Fruit fly (Drosophila melanogaster) whole organism, embryonic: ENCODE results near the gene Usp5.

ENCODE experiments used
- BtbVII ChIP-seq: fragments of 200-800 bp; sonication (Bioruptor generic); optimal IDR thresholded peaks from 3 replicates; lab custom pipeline; 2017; ENCODE audit warnings: missing biosample characterization, mild to moderate bottlenecking, missing genetic modification characterization
- C15 ChIP-seq: fragments of 200-800 bp; sonication (Bioruptor generic); IDR thresholded peaks from 3 replicates; pipeline ENCODE4 v1.3.6; 2022; ENCODE audit warnings: missing biosample characterization, missing genetic modification characterization
- CG11093 ChIP-seq: fragments of 200-800 bp; sonication (Bioruptor generic); IDR thresholded peaks from 3 replicates; pipeline ENCODE4 v1.3.6; 2022; ENCODE audit warnings: missing biosample characterization, missing genetic modification characterization
- CG11695 ChIP-seq: fragments of 200-800 bp; sonication (Bioruptor generic); IDR thresholded peaks from 3 replicates; pipeline ENCODE4 v1.3.6; 2022; ENCODE audit warnings: missing biosample characterization, missing genetic modification characterization
- CG11723 ChIP-seq: fragments of 200-800 bp; sonication (Bioruptor generic); optimal IDR thresholded peaks from 2 replicates; lab custom pipeline; 2017; ENCODE audit warnings: missing biosample characterization, mild to moderate bottlenecking, missing genetic modification characterization
- CG15269 ChIP-seq: fragments of 200-800 bp; sonication (Bioruptor generic); optimal IDR thresholded peaks from 2 replicates; lab custom pipeline; 2018; ENCODE audit warnings: missing biosample characterization, mild to moderate bottlenecking, missing genetic modification characterization, moderate library complexity
- CG18011 ChIP-seq: fragments of 200-800 bp; sonication (Bioruptor generic); optimal IDR thresholded peaks from 2 replicates; lab custom pipeline; 2017; ENCODE audit warnings: missing biosample characterization, missing genetic modification characterization, mild to moderate bottlenecking, moderate library complexity, missing genotype
- CG30403 ChIP-seq: fragments of 200-800 bp; sonication (Bioruptor generic); optimal IDR thresholded peaks from 3 replicates; lab custom pipeline; 2016; ENCODE audit warnings: missing biosample characterization, missing genetic modification characterization
- CG30431 ChIP-seq: fragments of 200-800 bp; sonication (Bioruptor generic); optimal IDR thresholded peaks from 2 replicates; lab custom pipeline; 2017; ENCODE audit warnings: missing biosample characterization, missing genetic modification characterization
- CG31365 ChIP-seq: fragments of 200-800 bp; sonication (Bioruptor generic); optimal IDR thresholded peaks from 2 replicates; lab custom pipeline; 2018; ENCODE audit warnings: missing biosample characterization, mild to moderate bottlenecking, missing genetic modification characterization
- CG4328 ChIP-seq: fragments of 200-800 bp; sonication (Bioruptor generic); optimal IDR thresholded peaks from 3 replicates; lab custom pipeline; 2017; ENCODE audit warnings: missing biosample characterization, missing genetic modification reagents, missing genetic modification characterization
- CG4854 ChIP-seq: fragments of 200-800 bp; sonication (Bioruptor generic); optimal IDR thresholded peaks from 2 replicates; lab custom pipeline; 2016; ENCODE audit warnings: missing biosample characterization, missing genetic modification characterization, inconsistent platforms
- CG6272 ChIP-seq: fragments of 200-800 bp; sonication (Bioruptor generic); IDR thresholded peaks from 2 replicates; pipeline ENCODE4 v1.3.6; 2022; ENCODE audit warnings: missing biosample characterization, missing genetic modification characterization
- CG6689 ChIP-seq: fragments of 200-800 bp; sonication (Bioruptor generic); IDR thresholded peaks from 2 replicates; pipeline ENCODE4 v1.3.6; 2022; ENCODE audit warnings: missing biosample characterization, missing genetic modification characterization
- CG7839 ChIP-seq: fragments of 200-800 bp; sonication (Bioruptor generic); optimal IDR thresholded peaks from 3 replicates; lab custom pipeline; 2018; ENCODE audit warnings: missing biosample characterization, mild to moderate bottlenecking, missing genetic modification characterization, moderate library complexity
- CHES-1-like ChIP-seq: fragments of 200-800 bp; sonication (Bioruptor generic); optimal IDR thresholded peaks from 2 replicates; lab custom pipeline; 2016; ENCODE audit warnings: missing biosample characterization, missing genetic modification characterization
- Dbx ChIP-seq: fragments of 200-800 bp; sonication (Bioruptor generic); IDR thresholded peaks from 3 replicates; pipeline ENCODE4 v1.3.6; 2022; ENCODE audit warnings: missing biosample characterization, missing genetic modification characterization
- Dfd ChIP-seq, 2 experiments: fragments of >200 bp; optimal IDR thresholded peaks; 2 replicates each; lab custom pipeline; 2017; ENCODE audit warnings: missing biosample characterization in 2 of 2, missing genetic modification characterization in 2 of 2
- Ets65A ChIP-seq: fragments of 200-800 bp; sonication (Bioruptor generic); peaks from one replicate; lab custom pipeline; 2016; ENCODE audit warnings: missing biosample characterization, missing genetic modification characterization
- Ets97D ChIP-seq: fragments of 200-800 bp; sonication (Bioruptor generic); optimal IDR thresholded peaks from 3 replicates; lab custom pipeline; 2016; ENCODE audit warnings: missing biosample characterization, missing genetic modification characterization
- Fer1 ChIP-seq: fragments of 200-800 bp; sonication (Bioruptor generic); optimal IDR thresholded peaks from 2 replicates; lab custom pipeline; 2017; ENCODE audit warnings: missing biosample characterization, mild to moderate bottlenecking, missing genetic modification characterization
- Gsc ChIP-seq: fragments of 200-800 bp; sonication (Bioruptor generic); IDR thresholded peaks from 2 replicates; pipeline ENCODE4 v1.3.6; 2022; ENCODE audit warnings: missing biosample characterization, missing genetic modification characterization
- H2.0 ChIP-seq: fragments of 200-800 bp; sonication (Bioruptor generic); IDR thresholded peaks from 2 replicates; pipeline ENCODE4 v1.3.6; 2022; ENCODE audit warnings: missing biosample characterization, missing genetic modification characterization
- Hand ChIP-seq: fragments of 200-800 bp; sonication (Bioruptor generic); optimal IDR thresholded peaks from 2 replicates; lab custom pipeline; 2017; ENCODE audit warnings: mild to moderate bottlenecking, missing biosample characterization, missing genetic modification reagents, missing genetic modification characterization
- HmgZ ChIP-seq: fragments of 200-800 bp; sonication (Bioruptor generic); optimal IDR thresholded peaks from 2 replicates; lab custom pipeline; 2018; ENCODE audit warnings: missing biosample characterization, mild to moderate bottlenecking, missing genetic modification characterization
- Hr51 ChIP-seq, 2 experiments: fragments of 200-800 bp; sonication (Bioruptor generic); optimal IDR thresholded peaks; 2 replicates in 1 of 2; 3 replicates in 1 of 2; lab custom pipeline; 2016 to 2018; ENCODE audit warnings: missing biosample characterization in 2 of 2, missing genetic modification characterization in 2 of 2, mild to moderate bottlenecking in 1 of 2, moderate library complexity in 1 of 2
- MBD-R2 ChIP-seq: fragments of 200-800 bp; sonication (Bioruptor generic); IDR thresholded peaks from 2 replicates; pipeline ENCODE4 v1.3.6; 2022; ENCODE audit warnings: missing biosample characterization, missing genetic modification characterization
- Mad ChIP-seq: fragments of 200-800 bp; sonication (Bioruptor generic); optimal IDR thresholded peaks from 2 replicates; lab custom pipeline; 2016; ENCODE audit warnings: missing biosample characterization, missing genetic modification characterization
- Med ChIP-seq: fragments of 200-800 bp; sonication (Bioruptor generic); peaks from one replicate; lab custom pipeline; 2016; ENCODE audit warnings: missing biosample characterization, missing genetic modification characterization, mild to moderate bottlenecking, inconsistent platforms, moderate library complexity
- NK7.1 ChIP-seq: fragments of 200-800 bp; sonication (Bioruptor generic); optimal IDR thresholded peaks from 3 replicates; lab custom pipeline; 2016; ENCODE audit warnings: missing biosample characterization, missing genetic modification characterization
- Pdp1 ChIP-seq, 2 experiments: fragments of 200-800 bp; sonication (Bioruptor generic); optimal IDR thresholded peaks; 3 replicates each; lab custom pipeline; 2016; ENCODE audit warnings: missing biosample characterization in 2 of 2, missing genetic modification characterization in 2 of 2, mild to moderate bottlenecking in 1 of 2, moderate library complexity in 1 of 2
- Rfx ChIP-seq: fragments of 200-800 bp; sonication (Bioruptor generic); IDR thresholded peaks from 2 replicates; pipeline ENCODE4 v1.3.6; 2022; ENCODE audit warnings: missing biosample characterization, missing genetic modification characterization
- Scr ChIP-seq: fragments of 200-800 bp; sonication (Bioruptor generic); IDR thresholded peaks from 2 replicates; pipeline ENCODE4 v1.3.6; 2022; ENCODE audit warnings: missing biosample characterization, missing genetic modification characterization; ENCODE audit not compliant: partially characterized antibody
- Sox100B ChIP-seq: fragments of 200-800 bp; sonication (Bioruptor generic); optimal IDR thresholded peaks from 3 replicates; lab custom pipeline; 2018; ENCODE audit warnings: missing biosample characterization, mild to moderate bottlenecking, missing genetic modification characterization
- abd-A ChIP-seq: fragments of 200-800 bp; sonication (Bioruptor generic); optimal IDR thresholded peaks from 3 replicates; lab custom pipeline; 2019; ENCODE audit warnings: missing biosample characterization, mild to moderate bottlenecking, missing genetic modification characterization, moderate library complexity
- amos ChIP-seq: fragments of 200-800 bp; sonication (Bioruptor generic); IDR thresholded peaks from 2 replicates; pipeline ENCODE4 v1.3.6; 2022; ENCODE audit warnings: missing biosample characterization, missing genetic modification characterization; ENCODE audit not compliant: partially characterized antibody
- bbx ChIP-seq: fragments of 200-800 bp; sonication (Bioruptor generic); IDR thresholded peaks from 2 replicates; pipeline ENCODE4 v1.3.6; 2022; ENCODE audit warnings: missing biosample characterization, missing genetic modification characterization; ENCODE audit not compliant: partially characterized antibody
- btn ChIP-seq: fragments of 200-800 bp; sonication (Bioruptor generic); optimal IDR thresholded peaks from 2 replicates; lab custom pipeline; 2016; ENCODE audit warnings: missing biosample characterization, missing genetic modification characterization
- crp ChIP-seq, 2 experiments: fragments of 200-800 bp; sonication (Bioruptor generic); optimal IDR thresholded peaks; 2 replicates in 1 of 2; 3 replicates in 1 of 2; lab custom pipeline; 2017; ENCODE audit warnings: missing biosample characterization in 2 of 2, missing genetic modification characterization in 2 of 2, mild to moderate bottlenecking in 1 of 2, moderate library complexity in 1 of 2
- dati ChIP-seq: fragments of 200-800 bp; sonication (Bioruptor generic); IDR thresholded peaks from 2 replicates; pipeline ENCODE4 v1.3.6; 2022; ENCODE audit warnings: missing biosample characterization, missing genetic modification characterization
- lmd ChIP-seq: fragments of 200-800 bp; sonication (Bioruptor generic); IDR thresholded peaks from 2 replicates; pipeline ENCODE4 v1.3.6; 2022; ENCODE audit warnings: missing biosample characterization, missing genetic modification characterization
- mam ChIP-seq: fragments of 200-800 bp; sonication (Bioruptor generic); optimal IDR thresholded peaks from 3 replicates; lab custom pipeline; 2016; ENCODE audit warnings: missing biosample characterization, missing genetic modification characterization
- otp ChIP-seq: fragments of 200-800 bp; sonication (Bioruptor generic); IDR thresholded peaks from 3 replicates; pipeline ENCODE4, ENCODE4 v1.3.6; 2022; ENCODE audit warnings: missing biosample characterization, missing genetic modification characterization
- pan ChIP-seq, 4 experiments: fragments of >200 bp in 3 of 4; fragments of 200-800 bp in 1 of 4; sonication (Bioruptor generic) in 1 of 4; optimal IDR thresholded peaks in 3 of 4; IDR thresholded peaks in 1 of 4; 2 replicates each; pipeline versions ENCODE4 v1.3.6 to Lab custom; 2017 to 2022; ENCODE audit warnings: missing biosample characterization in 2 of 4, missing genetic modification characterization in 2 of 4, mixed read lengths in 1 of 4
- pros ChIP-seq: fragments of 200-800 bp; sonication (Bioruptor generic); optimal IDR thresholded peaks from 3 replicates; lab custom pipeline; 2019; ENCODE audit warnings: missing biosample characterization, mild to moderate bottlenecking, missing genetic modification characterization, moderate library complexity
- sc ChIP-seq, 3 experiments: fragments of >200 bp in 2 of 3; fragments of 200-800 bp in 1 of 3; sonication (Bioruptor generic) in 1 of 3; optimal IDR thresholded peaks; 2 replicates in 2 of 3; 3 replicates in 1 of 3; lab custom pipeline; 2017; ENCODE audit warnings: mild to moderate bottlenecking in 1 of 3, missing biosample characterization in 1 of 3, missing genetic modification characterization in 1 of 3, missing genetic modification reagents in 1 of 3
- sens ChIP-seq: fragments of 200-800 bp; sonication (Bioruptor generic); peaks from one replicate; lab custom pipeline; 2016; ENCODE audit warnings: missing biosample characterization, missing genetic modification characterization
- sens-2 ChIP-seq: fragments of 200-800 bp; sonication (Bioruptor generic); IDR thresholded peaks from 2 replicates; pipeline ENCODE4 v1.3.6; 2022; ENCODE audit warnings: missing biosample characterization, missing genetic modification characterization
- tgo ChIP-seq: fragments of 200-800 bp; sonication (Bioruptor generic); IDR thresholded peaks from 3 replicates; pipeline ENCODE4 v1.3.6; 2022; ENCODE audit warnings: missing biosample characterization, missing genetic modification characterization
- z ChIP-seq: fragments of 200-800 bp; sonication (Bioruptor generic); IDR thresholded peaks from 3 replicates; pipeline ENCODE4 v1.3.6; 2022; ENCODE audit warnings: missing biosample characterization, missing genetic modification characterization

Usp5 gene

DNA sequence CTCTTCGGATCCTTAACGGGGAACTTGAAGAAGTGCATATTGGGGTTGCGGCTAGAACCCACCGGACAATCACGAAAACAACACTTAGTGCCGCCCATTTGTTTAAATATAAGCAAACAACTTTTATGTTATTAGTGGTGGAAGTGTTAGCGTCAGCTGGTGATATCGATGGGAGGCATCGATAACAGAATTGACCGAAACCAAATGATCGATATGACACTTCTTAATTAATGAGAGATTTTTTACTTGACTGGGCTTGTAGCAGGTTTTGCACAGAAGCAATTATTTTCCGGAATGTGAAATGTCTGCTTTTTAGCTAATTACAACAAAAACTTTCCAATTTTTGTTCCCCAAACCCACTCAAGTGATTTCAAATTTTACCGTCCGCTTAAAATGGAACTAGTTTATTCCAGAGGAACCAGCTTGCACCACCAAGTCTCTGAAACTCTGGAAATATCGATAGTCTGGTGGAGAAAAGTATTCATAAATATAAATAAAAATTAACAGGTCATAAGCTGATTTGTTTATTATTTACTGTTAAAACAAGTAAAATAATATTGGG lies 44.3 kb upstream of the Usp5 start, which contains the start of gene CG14965 (continued):
- TF ChIP-seq Med (GFP tag; lab: Kevin White, UChicago): peak; percentile 2
- TF ChIP-seq Pdp1 (GFP tag; optimal IDR thresholded peaks at IDR 0.05; lab: Kevin White, UChicago): no peak
- TF ChIP-seq CG31365 (tag; lab: Kevin White, UChicago): no peak
- no peak for TF ChIP-seq CG11695
- TF ChIP-seq CG18011: no peak
- TF ChIP-seq CG11723 (GFP tag; lab: Kevin White, UChicago): no peak
- no peak for TF ChIP-seq H2.0 (GFP tag; lab: Robert Waterston, UW)
- no peak for TF ChIP-seq Hr51 (GFP tag; optimal IDR thresholded peaks at IDR 0.05; lab: Kevin White, UChicago)
- TF ChIP-seq Dbx (GFP tag; lab: Robert Waterston, UW): no peak
- TF ChIP-seq CG4328 (GFP tag; lab: Kevin White, UChicago): no peak
- TF ChIP-seq tgo (GFP tag; lab: Robert Waterston, UW): no peak
- TF ChIP-seq pros (GFP tag; lab: Kevin White, UChicago): no peak
- TF ChIP-seq Fer1: no peak
- TF ChIP-seq otp (GFP tag; lab: Robert Waterston, UW): no peak
- no peak for TF ChIP-seq Ets97D
- no peak for TF ChIP-seq CG4854
- TF ChIP-seq sens-2 (GFP tag; lab: Robert Waterston, UW): no peak
- no peak for TF ChIP-seq abd-A (tag; lab: Kevin White, UChicago)
- no peak for TF ChIP-seq CG15269 (tag; lab: Kevin White, UChicago)
- TF ChIP-seq CG6689 (GFP tag; lab: Robert Waterston, UW): no peak
- TF ChIP-seq CHES-1-like (GFP tag; lab: Kevin White, UChicago): no peak
- TF ChIP-seq Sox100B (GFP tag; lab: Kevin White, UChicago): no peak
- no peak for TF ChIP-seq lmd (GFP tag; lab: Robert Waterston, UW)
- peak; percentile 62 for TF ChIP-seq MBD-R2 (GFP tag; lab: Robert Waterston, UW)
- peak; percentile 94 for TF ChIP-seq Scr (GFP tag; lab: Robert Waterston, UW)
- no peak for TF ChIP-seq CG11093
- TF ChIP-seq Mad: no peak
- TF ChIP-seq dati (GFP tag; lab: Robert Waterston, UW): no peak
- TF ChIP-seq Ets65A: peak; percentile 73
- TF ChIP-seq Rfx (GFP tag; lab: Robert Waterston, UW): no peak
- peak; percentile 79 for TF ChIP-seq bbx (GFP tag; lab: Robert Waterston, UW)
- peak; percentile 30; the same call in 1 of the 2 replicates for TF ChIP-seq CG6272 (GFP tag; lab: Robert Waterston, UW)
- no peak for TF ChIP-seq Gsc (GFP tag; lab: Robert Waterston, UW)
- no peak for TF ChIP-seq btn (GFP tag; lab: Kevin White, UChicago)
- TF ChIP-seq C15 (GFP tag; lab: Robert Waterston, UW): no peak
- TF ChIP-seq mam (GFP tag; lab: Kevin White, UChicago): peak; percentile 13
- TF ChIP-seq amos (GFP tag; lab: Robert Waterston, UW): peak; percentile 87
- no peak for TF ChIP-seq sens (GFP tag; lab: Kevin White, UChicago)
- no peak for TF ChIP-seq Hand
- TF ChIP-seq CG7839 (tag; lab: Kevin White, UChicago): no peak
- TF ChIP-seq pan (optimal IDR thresholded peaks at IDR 0.05; lab: Kevin White, UChicago): no peak
- no peak for TF ChIP-seq pan (GFP tag; optimal IDR thresholded peaks at IDR 0.05 in 1 of 2, IDR thresholded peaks at IDR 0.05 in 1 of 2)
- TF ChIP-seq NK7.1: no peak
- no peak for TF ChIP-seq HmgZ
- TF ChIP-seq sc (optimal IDR thresholded peaks at IDR 0.05; lab: Kevin White, UChicago): no peak
- TF ChIP-seq sc (GFP tag; optimal IDR thresholded peaks at IDR 0.05; lab: Kevin White, UChicago): no peak
- TF ChIP-seq BtbVII (GFP tag; lab: Kevin White, UChicago): no peak
- no peak for TF ChIP-seq CG30403 (GFP tag; lab: Kevin White, UChicago)
- TF ChIP-seq CG30431 (GFP tag; lab: Kevin White, UChicago): no peak
- peak in 1 of 2 experiments; percentile 81 for TF ChIP-seq crp (GFP tag; optimal IDR thresholded peaks at IDR 0.05; lab: Kevin White, UChicago)
- no peak for TF ChIP-seq z (GFP tag; lab: Robert Waterston, UW)
- no peak for TF ChIP-seq Dfd (GFP tag; optimal IDR thresholded peaks at IDR 0.05; lab: Kevin White, UChicago)
